Worm (Caenorhabditis elegans): ENCODE results near the gene Y57G11C.23.

The Y57G11C.23 gene

DNA sequence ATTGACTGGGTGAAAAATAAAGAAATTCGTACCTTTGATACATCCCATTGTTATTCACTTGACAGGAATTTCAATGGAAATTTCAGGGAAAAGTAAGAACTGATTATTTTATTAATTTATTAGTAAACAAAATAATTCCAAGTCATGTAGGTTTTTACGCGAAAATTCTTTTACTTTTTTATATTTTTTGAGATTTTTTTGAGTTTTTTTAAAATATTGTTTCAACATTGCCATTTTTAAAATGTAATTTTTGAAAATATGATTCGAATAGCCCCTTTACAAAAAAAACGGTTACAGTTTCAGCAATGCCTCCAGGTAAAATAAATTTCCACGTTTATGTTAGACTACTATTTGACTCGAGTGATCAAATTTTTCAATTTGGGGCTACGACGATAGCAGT, at the start of gene Y57G11C.23:
TSS of gene Y57G11C.23 (minus strand) at position 101 of the 400 bp plus-strand sequence.
- no peak for TF ChIP-seq unc-62 (GFP tag; optimal IDR thresholded peaks at IDR 0.05)

DNA sequence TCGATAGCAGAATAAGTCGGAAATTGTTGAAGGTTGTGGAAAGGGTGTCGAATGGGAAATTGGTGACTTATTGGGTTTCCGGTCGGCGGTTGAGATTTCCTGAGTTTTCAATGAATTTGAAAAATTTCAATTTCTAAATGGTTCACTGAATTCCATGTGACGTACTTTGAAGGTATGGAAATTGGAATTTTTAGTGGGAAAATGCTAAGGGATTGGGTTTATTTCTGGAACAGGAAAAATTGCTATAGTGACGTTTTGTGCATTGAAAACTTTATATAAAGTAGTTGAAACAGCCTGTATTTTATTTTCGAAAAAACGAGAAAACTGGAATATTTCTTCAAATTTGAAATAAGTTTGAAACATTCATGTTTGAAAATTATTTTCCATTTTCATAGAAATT, 48.0 kb upstream of the Y57G11C.23 start, which contains the start of gene pnc-2:
TSS of gene pnc-2 (minus strand) at position 101 of the 400 bp plus-strand sequence.
- TF ChIP-seq unc-62 (GFP tag; optimal IDR thresholded peaks at IDR 0.05) = no peak

DNA sequence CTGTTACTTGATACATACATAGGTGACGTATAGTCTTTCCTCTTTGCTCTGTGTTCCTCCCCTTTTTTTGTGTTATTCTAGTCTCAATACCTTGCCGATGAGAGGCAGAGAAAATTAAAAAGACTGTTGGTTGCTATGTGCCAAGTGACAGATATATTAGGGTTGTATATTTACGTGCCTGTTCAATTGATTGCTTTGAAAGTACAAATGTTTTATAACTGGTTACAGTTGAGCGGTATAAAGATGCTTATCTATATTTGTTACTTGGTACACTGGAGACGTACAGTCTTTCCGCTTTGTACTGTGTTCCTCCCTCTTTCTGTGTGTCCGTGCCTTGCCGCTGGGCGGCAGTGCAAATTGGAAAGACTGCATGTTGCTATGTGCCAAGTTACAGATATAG, 41.6 kb upstream of the Y57G11C.23 start:
- no peak for TF ChIP-seq unc-62 (GFP tag; optimal IDR thresholded peaks at IDR 0.05)

DNA sequence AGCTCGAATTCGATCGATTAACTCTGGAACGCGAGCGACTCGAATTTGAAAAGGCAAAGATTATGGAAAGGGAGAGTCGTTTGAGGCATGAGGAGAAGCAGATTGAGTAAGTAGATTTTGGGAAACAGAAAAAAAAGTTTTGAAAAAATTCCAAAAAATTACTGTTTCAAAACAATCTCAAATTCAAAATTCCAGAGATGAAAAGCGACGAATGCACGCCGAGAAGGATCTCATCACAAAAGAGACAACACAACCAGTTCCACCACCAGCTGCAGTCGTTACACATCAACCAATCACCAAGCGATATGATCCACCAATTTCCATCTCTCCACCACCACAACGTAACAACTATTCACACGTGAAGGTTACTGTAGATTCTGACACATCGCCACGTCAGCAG, 32.7 kb upstream of the Y57G11C.23 start:
- TF ChIP-seq unc-62 (GFP tag; optimal IDR thresholded peaks at IDR 0.05) = no peak

DNA sequence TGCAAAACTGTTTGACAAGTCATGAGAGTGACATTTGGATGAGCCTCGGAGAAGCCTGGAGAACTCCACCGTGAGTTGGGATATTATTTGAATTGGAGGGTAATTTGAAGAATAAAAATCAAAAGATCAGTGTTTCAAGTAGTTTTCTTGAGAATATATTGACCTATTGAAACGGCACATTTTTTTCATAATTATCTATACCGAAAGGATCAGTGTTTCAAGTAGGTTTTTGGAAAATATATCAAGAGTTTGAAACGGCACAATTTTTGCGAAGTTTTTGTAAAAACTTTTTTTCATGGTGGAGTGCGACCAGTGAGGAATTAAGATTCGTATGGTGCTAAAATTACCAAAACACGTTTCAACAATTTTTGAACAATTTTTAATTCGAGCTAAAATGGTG, 30.4 kb upstream of the Y57G11C.23 start:
- no peak for TF ChIP-seq unc-62 (GFP tag; optimal IDR thresholded peaks at IDR 0.05)

DNA sequence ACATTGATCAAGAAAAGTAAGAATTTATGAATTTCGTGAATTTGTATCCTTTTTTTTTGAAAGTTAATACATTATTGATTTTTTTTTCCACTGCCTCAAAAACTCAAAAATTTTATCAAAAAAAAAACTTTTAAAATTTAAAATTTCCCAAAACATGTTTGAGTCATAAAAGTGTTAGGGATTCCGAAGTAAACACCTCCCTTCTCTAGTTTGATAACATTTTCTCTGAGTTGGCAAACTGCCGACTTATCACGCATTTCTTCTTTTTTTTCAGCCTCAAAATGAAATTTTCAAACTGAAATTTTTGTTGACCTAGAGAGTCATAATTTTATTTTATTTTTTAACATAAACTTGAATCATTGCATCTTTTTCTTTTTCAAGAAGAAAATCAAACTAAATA, 29.3 kb upstream of the Y57G11C.23 start:
- TF ChIP-seq unc-62 (GFP tag; optimal IDR thresholded peaks at IDR 0.05) = no peak

DNA sequence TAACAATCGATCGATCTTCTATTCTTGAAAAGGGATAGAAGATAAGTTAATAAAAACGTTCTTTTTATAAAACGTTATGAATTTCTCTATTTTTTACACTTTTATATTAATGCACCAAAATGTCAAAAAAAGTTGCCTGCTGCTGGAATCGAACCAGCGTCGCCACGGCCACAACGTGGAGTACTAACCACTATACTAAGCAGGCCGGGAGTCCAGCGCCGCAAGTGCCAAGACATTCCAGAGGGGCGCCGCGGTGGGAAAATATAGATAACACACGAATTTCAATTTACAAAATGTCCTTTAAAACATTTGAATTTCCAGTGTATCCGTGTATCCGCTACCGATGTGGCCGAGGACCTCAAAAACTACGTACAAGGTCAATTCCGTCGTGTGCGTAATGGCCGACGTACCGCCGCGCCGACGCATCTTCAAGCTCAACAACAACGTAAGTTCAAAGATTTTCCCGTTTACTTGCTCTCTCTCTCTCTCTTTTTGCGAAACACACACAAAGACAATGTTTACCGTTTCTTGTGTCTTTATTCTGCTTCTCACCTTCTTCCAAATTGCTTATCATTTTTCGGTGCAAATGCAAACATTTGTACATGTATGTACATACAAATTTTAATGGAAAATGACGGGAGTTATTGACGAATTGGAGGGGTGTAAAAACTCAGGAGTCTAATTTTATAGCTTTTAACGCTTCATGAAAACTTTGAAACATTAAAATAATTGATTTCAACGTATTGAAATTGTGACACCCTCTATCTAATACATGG, 27.5 kb upstream of the Y57G11C.23 start:
- no peak for TF ChIP-seq unc-62 (GFP tag; optimal IDR thresholded peaks at IDR 0.05)

DNA sequence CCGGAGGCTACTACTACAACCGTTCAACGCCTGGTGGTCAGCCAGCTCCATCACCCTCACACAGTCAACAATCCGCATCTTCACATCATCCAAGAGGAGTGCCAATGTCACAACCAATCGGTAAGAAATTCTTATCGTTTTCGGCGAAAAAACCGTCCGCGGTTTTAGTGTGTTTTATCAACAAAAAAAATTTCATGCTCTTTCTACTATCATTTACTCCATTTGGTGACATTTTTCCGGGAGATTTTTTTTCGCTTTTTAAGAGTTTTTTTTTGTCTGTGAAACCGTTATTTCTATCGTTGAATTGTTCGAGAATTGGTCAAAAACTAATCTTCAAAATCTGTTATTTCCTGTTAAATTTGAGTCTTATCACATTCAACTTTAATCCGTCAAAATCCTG, 24.0 kb upstream of the Y57G11C.23 start:
- TF ChIP-seq unc-62 (GFP tag; optimal IDR thresholded peaks at IDR 0.05) = no peak

DNA sequence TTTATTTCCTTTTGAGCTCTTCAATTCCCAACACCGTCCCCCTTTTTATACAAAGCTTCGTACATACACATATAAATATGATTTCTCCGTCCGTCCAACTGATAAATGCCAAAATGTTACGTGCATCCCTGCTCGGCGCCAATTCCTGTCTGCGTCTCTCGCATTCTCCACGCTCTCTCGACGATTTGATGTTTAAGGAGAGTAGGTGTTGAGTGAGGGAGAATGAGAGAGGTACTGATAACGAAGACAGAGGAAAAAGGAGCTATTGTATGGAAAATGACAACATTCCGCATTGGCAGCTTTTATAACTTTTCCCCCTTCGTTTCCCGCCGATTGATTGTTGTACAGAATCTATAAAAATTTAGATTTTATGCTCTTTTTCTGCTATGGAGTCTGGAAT, 22.2 kb upstream of the Y57G11C.23 start:
- TF ChIP-seq unc-62 (GFP tag; optimal IDR thresholded peaks at IDR 0.05) = no peak

DNA sequence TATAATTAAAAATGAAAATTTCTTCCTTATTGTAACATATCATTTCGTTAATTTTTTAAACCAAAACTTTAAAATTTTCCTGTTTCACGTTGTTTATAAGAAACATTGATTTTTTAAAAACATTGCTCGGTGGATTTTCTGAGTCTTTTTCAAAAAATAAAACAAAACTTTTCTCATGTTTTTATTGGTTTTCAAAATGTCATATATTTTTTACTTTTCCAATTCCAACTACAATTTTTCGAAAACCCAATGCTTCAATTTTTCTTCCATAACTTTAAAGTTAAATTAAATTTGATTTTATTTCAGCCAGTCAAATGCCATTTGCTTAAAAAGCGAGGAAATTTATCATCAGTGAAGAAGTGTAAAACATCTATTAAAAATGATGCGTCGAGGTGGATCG, 17.6 kb upstream of the Y57G11C.23 start, which contains the start of gene eps-8:
TSS of gene eps-8 (plus strand) at position 301 of the 400 bp plus-strand sequence.
- no peak for TF ChIP-seq unc-62 (GFP tag; optimal IDR thresholded peaks at IDR 0.05)

DNA sequence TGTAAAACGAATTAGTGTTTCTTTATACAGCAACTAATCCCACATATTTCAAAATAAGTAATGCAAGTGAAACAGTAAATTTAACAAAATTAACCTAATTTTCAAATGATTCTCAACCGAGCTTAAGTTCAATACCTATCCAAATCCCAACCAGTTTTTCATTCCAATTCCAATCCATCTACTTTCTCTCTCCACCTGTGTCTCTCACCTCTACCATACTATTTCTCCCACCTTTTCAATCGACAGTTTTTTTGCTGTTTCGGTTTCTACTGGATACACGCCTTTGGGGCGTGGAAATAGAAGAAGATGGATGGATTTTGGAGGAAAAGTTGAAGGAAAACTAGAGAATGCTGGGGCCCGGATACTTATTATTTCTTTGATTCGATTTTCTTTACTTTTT, 16.1 kb upstream of the Y57G11C.23 start:
- no peak for TF ChIP-seq unc-62 (GFP tag; optimal IDR thresholded peaks at IDR 0.05)

DNA sequence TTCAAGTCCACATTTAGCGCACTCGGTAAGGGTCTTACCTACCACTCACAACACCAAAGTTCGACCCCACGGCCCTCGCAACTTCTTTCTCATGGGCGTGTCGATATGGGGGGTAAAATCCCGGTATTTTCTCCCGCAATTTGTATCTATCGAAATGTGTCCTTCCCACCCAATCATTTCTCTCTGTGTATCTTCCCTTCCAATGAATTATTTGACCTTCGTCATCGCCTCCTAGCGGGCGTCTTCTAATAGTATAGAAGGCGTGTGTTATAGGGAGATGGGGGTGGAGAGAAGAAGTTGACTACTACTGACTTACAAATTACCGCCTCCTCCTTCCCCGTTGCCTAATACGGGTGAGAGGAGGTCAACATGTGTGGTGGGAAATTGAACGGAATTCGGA, 15.0 kb upstream of the Y57G11C.23 start:
- no peak for TF ChIP-seq unc-62 (GFP tag; optimal IDR thresholded peaks at IDR 0.05)

DNA sequence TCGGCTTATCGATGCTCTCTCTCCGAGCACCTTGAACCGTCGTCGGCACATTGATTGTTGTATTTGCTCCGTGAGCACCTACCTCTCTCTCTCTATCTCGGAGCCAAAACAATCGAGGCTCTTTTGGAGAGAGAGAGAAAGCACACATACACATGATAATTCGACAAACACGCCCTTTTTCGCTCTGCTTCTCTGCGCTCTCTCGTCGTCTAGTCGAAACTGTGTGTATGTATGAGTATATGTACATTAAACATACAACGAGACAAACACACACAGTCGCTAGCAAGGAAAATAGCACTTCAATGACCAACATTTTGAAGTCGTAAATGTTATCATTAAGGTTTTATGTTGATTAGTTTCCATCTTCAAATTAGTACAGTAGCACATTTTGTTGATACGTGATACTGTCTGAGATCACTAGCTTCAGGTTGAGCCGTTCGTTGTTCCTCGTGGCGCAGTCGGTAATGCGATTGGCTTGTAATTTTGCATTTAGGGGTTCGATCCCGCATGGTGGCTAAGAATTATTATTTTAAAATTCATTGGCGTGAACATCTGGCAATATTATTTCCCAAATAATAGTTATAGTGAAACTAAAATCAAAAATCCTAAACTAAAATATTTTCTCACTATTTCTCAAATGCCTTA, 13.5 kb upstream of the Y57G11C.23 start:
- no peak for TF ChIP-seq unc-62 (GFP tag; optimal IDR thresholded peaks at IDR 0.05)

DNA sequence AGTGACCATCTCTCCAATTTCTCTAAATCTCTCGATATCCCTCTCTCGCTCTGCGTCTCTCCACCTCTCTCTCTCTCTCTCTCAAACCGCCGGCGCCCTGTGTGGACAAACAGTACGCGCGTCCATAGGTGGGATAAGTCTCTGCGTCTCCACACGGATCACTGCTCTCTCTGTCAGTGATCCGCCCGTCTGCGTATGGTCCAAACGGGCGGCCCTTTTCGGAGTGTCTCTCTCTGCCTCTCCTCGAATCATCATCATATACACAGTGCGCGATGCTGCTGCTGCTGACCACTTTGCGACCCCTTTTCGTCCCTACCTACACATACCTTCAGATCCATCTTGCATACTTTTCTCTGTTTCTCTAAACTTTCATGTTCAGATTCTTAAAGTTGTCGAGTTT, 10.7 kb upstream of the Y57G11C.23 start:
- no peak for TF ChIP-seq unc-62 (GFP tag; optimal IDR thresholded peaks at IDR 0.05)

DNA sequence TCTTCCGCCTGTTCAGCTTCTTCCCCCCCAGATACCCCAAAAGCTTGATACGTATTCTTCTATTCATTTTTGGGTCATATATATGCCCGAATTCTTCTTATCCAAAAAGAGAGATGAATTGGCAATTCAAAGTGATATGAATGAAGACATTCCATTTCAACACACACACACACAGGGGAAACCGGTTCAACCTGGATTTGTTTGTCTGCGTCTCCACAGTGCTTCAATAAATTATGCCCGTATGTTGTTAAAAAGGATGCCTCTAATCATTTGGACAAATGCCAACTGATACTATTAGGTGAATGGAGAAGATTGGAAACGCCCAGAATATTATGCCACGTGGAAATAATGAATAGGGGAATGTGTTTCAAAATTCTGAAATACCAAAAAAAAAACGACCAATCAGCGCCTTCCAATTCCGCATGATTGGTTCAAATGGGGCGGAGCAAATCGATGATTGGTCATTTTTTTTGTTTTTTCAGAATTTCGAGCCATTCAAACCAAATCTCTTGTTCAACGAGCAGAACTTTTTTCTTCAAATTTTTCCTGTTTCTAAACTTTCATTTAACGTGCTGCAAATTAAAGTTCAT, 8.3 kb upstream of the Y57G11C.23 start:
- TF ChIP-seq unc-62 (GFP tag; optimal IDR thresholded peaks at IDR 0.05) = no peak

DNA sequence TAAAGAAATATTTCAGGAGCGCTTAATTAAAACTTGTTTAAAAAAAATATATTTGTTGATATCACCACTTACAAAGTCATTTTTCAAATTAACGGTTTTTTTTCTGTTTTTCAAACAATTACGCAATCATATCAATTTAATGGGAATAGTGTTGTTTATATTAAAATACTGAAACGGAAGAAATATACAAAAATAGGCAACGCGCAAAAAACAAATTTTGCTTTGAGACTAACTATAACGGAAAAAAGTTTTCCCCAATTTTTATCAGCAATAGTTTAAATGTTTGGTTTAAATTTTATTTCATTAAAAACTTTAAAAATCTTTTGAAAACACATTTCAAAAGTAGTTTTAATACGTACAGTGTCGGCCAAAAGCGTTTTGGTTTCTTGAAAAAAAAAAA, 7.0 kb upstream of the Y57G11C.23 start:
- TF ChIP-seq unc-62 (GFP tag; optimal IDR thresholded peaks at IDR 0.05) = no peak

DNA sequence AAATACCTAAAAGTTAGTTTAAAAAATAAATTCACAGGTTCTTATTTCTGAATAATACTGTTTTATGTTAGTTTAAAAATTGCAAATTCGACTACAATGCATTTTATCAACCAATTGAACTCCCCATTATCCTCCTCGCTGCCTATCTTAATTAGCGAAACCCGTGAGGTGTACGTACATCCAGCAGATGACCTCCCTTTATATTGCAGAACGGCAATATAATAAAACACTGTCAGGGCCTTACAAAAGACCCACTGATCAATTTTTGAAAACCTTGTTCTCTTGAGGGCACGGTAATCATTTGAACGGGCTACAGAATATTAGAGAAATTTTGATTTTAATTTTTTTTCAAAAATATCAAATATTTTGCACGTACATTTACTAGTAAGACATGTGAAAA, 2.9 kb upstream of the Y57G11C.23 start:
- TF ChIP-seq unc-62 (GFP tag; optimal IDR thresholded peaks at IDR 0.05) = no peak

Measured in whole organism, dauer.